Fruit fly (Drosophila melanogaster): Measurements from ENCODE around the gene CG3847.

The CG3847 gene

DNA sequence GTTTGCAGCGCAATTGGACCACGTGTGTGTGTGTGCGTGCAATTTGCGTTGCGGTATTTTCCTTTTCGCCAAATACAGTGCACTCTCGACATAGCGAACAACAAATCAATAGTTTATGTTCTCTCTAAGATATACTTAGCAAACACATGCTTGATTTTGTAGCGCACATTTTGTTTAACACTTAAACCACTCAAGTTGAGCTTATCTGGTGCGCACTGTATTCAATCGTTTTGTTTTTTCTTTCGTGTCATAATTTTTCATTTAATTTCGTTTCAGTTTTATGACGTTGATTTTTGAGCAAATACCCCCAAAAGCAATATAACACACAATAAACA lies 19.4 kb downstream of the CG3847 start (continued):
- TF ChIP-seq CG15269 (tag; optimal IDR thresholded peaks at IDR 0.05) (peak; percentile 92), CG14014 (GFP tag; IDR thresholded peaks at IDR 0.05) (peak; percentile 92), CG12071 (GFP tag; optimal IDR thresholded peaks at IDR 0.05) (peak; percentile 87), MTF-1 (GFP tag; optimal IDR thresholded peaks at IDR 0.05; ENCODE audit: borderline replicate concordance) (peak; percentile 74), CG11696 (GFP tag; IDR thresholded peaks at IDR 0.05) (peak; percentile 80), dysf (GFP tag; IDR thresholded peaks at IDR 0.05) (peak; percentile 90), sisA (GFP tag; IDR thresholded peaks at IDR 0.05) (peak; percentile 88), Gug (GFP tag; IDR thresholded peaks at IDR 0.05) (peak; percentile 93), CG4328 (GFP tag; optimal IDR thresholded peaks at IDR 0.05) (peak; percentile 72), CG4617 (GFP tag; optimal IDR thresholded peaks at IDR 0.05; ENCODE audit: borderline replicate concordance) (peak; percentile 24), cwo (GFP tag; optimal IDR thresholded peaks at IDR 0.05) (peak; percentile 81), lab (GFP tag; optimal IDR thresholded peaks at IDR 0.05) (peak; percentile 93), crp (GFP tag; optimal IDR thresholded peaks at IDR 0.05) (no peak), CG33557 (GFP tag; optimal IDR thresholded peaks at IDR 0.05) (peak; percentile 7), Pdp1 (GFP tag; optimal IDR thresholded peaks at IDR 0.05) (peak; percentile 68 to 87), tio (GFP tag; optimal IDR thresholded peaks at IDR 0.05) (no peak), al (GFP tag; IDR thresholded peaks at IDR 0.05) (peak; percentile 84), onecut (GFP tag; IDR thresholded peaks at IDR 0.05) (peak; percentile 85), phol (tag; optimal IDR thresholded peaks at IDR 0.05) (peak; percentile 69), Vsx1 (GFP tag; optimal IDR thresholded peaks at IDR 0.05) (peak; percentile 42), Sin3A (optimal IDR thresholded peaks at IDR 0.05) (no peak), gem (tag; optimal IDR thresholded peaks at IDR 0.05) (peak; percentile 86), gt (GFP tag; IDR thresholded peaks at IDR 0.05) (peak; percentile 61; the same call in 1 of the 2 replicates), tgo (GFP tag; IDR thresholded peaks at IDR 0.05) (peak; percentile 86), HLH3B (GFP tag; IDR thresholded peaks at IDR 0.05) (peak; percentile 87), Opbp (GFP tag; IDR thresholded peaks at IDR 0.05; ENCODE audit: partially characterized antibody) (no peak), Side (GFP tag; optimal IDR thresholded peaks at IDR 0.05) (peak; percentile 85), Dll (GFP tag; IDR thresholded peaks at IDR 0.05; ENCODE audit: partially characterized antibody) (no peak), CG1832 (GFP tag; optimal IDR thresholded peaks at IDR 0.05) (no peak), so (GFP tag; IDR thresholded peaks at IDR 0.05) (peak; percentile 87), CG6854 (GFP tag; optimal IDR thresholded peaks at IDR 0.05) (peak; percentile 76), CG16779 (GFP tag; IDR thresholded peaks at IDR 0.05) (peak; percentile 83), CG18619 (GFP tag; optimal IDR thresholded peaks at IDR 0.05) (peak; percentile 82), Adf1 (GFP tag; IDR thresholded peaks at IDR 0.05) (peak; percentile 55), odd (GFP tag; optimal IDR thresholded peaks at IDR 0.05) (peak; percentile 70), CG10366 (GFP tag; IDR thresholded peaks at IDR 0.05) (peak; percentile 92), H15 (GFP tag; IDR thresholded peaks at IDR 0.05) (peak; percentile 81), ems (GFP tag; optimal IDR thresholded peaks at IDR 0.05) (peak; percentile 75), CG34224 (GFP tag; IDR thresholded peaks at IDR 0.05; ENCODE audit: partially characterized antibody) (no peak), CG6254 (GFP tag; optimal IDR thresholded peaks at IDR 0.05) (peak; percentile 7), bab2 (GFP tag; optimal IDR thresholded peaks at IDR 0.05) (peak; percentile 87), Scr (GFP tag; IDR thresholded peaks at IDR 0.05; ENCODE audit: partially characterized antibody) (no peak), knrl (GFP tag; IDR thresholded peaks at IDR 0.05; ENCODE audit: partially characterized antibody) (no peak), TFAM (GFP tag; optimal IDR thresholded peaks at IDR 0.05) (no peak), Dek (tag; optimal IDR thresholded peaks at IDR 0.05) (peak; percentile 88), Meics (GFP tag; optimal IDR thresholded peaks at IDR 0.05) (peak; percentile 89), CG31388 (GFP tag; optimal IDR thresholded peaks at IDR 0.05) (peak; percentile 14), Dip3 (GFP tag; optimal IDR thresholded peaks at IDR 0.05) (peak; percentile 88), CG12744 (GFP tag; optimal IDR thresholded peaks at IDR 0.05) (peak; percentile 74), toy (GFP tag; IDR thresholded peaks at IDR 0.05) (peak; percentile 78; the same call in 1 of the 2 replicates), CG2712 (tag; optimal IDR thresholded peaks at IDR 0.05) (peak; percentile 77)
